Fruit fly (Drosophila melanogaster): ENCODE data around the gene CG17721.

CG17721 gene

dm6 chr3R:11196648-11197388, 38.1 kb upstream of the CG17721 start (continued):
- TF ChIP-seq mirr (GFP tag; optimal IDR thresholded peaks at IDR 0.05) (peak; percentile 68), jing (GFP tag; optimal IDR thresholded peaks at IDR 0.05) (peak; percentile 91), CG10979 (tag; optimal IDR thresholded peaks at IDR 0.05) (peak; percentile 99), btn (GFP tag; optimal IDR thresholded peaks at IDR 0.05) (peak; percentile 10), Ptx1 (GFP tag; IDR thresholded peaks at IDR 0.05) (peak; percentile 99), MBD-R2 (GFP tag; IDR thresholded peaks at IDR 0.05) (peak; percentile 94), CG10654 (GFP tag; optimal IDR thresholded peaks at IDR 0.05) (peak; percentile 97), CG4328 (GFP tag; optimal IDR thresholded peaks at IDR 0.05) (peak; percentile 99), Bteb2 (GFP tag; optimal IDR thresholded peaks at IDR 0.05) (peak; percentile 81), Sox102F (GFP tag; optimal IDR thresholded peaks at IDR 0.05) (peak; percentile 99), CG12104 (GFP tag; optimal IDR thresholded peaks at IDR 0.05) (peak; percentile 98), lab (GFP tag; optimal IDR thresholded peaks at IDR 0.05) (peak; percentile 99), jumu (GFP tag; optimal IDR thresholded peaks at IDR 0.05) (peak; percentile 85), Bgb (GFP tag; IDR thresholded peaks at IDR 0.05; ENCODE audit: partially characterized antibody) (peak; percentile 51; the same call in 1 of the 2 replicates), nom (GFP tag; optimal IDR thresholded peaks at IDR 0.05) (peak; percentile 89), Stat92E (GFP tag; optimal IDR thresholded peaks at IDR 0.05) (peak in 1 of 3 experiments; percentile 99), CG12299 (tag; optimal IDR thresholded peaks at IDR 0.05) (peak; percentile 97), zf30C (GFP tag; optimal IDR thresholded peaks at IDR 0.05) (no peak), fu2 (GFP tag; optimal IDR thresholded peaks at IDR 0.05) (peak; percentile 90), HmgD (GFP tag; optimal IDR thresholded peaks at IDR 0.05) (peak; percentile 56), Fer1 (GFP tag; optimal IDR thresholded peaks at IDR 0.05) (peak; percentile 99), unpg (GFP tag; optimal IDR thresholded peaks at IDR 0.05) (peak; percentile 98), en (GFP tag; optimal IDR thresholded peaks at IDR 0.05) (peak; percentile 31), abd-A (tag; optimal IDR thresholded peaks at IDR 0.05) (peak; percentile 98), peb (GFP tag; IDR thresholded peaks at IDR 0.05) (peak; percentile 97), z (GFP tag; IDR thresholded peaks at IDR 0.05) (0 out of 3 replicates have a peak, but pooled peaks have one; percentile 35), gcm2 (GFP tag; optimal IDR thresholded peaks at IDR 0.05) (no peak), emc (GFP tag; optimal IDR thresholded peaks at IDR 0.05) (peak; percentile 85), shn (GFP tag; optimal IDR thresholded peaks at IDR 0.05) (peak; percentile 82), D19A (tag; optimal IDR thresholded peaks at IDR 0.05) (peak; percentile 99), Gsc (GFP tag; IDR thresholded peaks at IDR 0.05) (peak; percentile 95), CG12659 (GFP tag; optimal IDR thresholded peaks at IDR 0.05) (peak; percentile 99), fd64A (GFP tag; optimal IDR thresholded peaks at IDR 0.05) (peak; percentile 85), CG17802 (tag; optimal IDR thresholded peaks at IDR 0.05) (peak; percentile 88), Blimp-1 (GFP tag; optimal IDR thresholded peaks at IDR 0.05) (peak; percentile 100), CG12219 (GFP tag; optimal IDR thresholded peaks at IDR 0.05) (peak; percentile 92), B-H2 (GFP tag; optimal IDR thresholded peaks at IDR 0.05) (peak; percentile 93), tin (GFP tag; optimal IDR thresholded peaks at IDR 0.05) (peak; percentile 97), sd (tag; optimal IDR thresholded peaks at IDR 0.05) (peak; percentile 94), ewg (GFP tag; optimal IDR thresholded peaks at IDR 0.05) (peak; percentile 97), CG16813 (GFP tag; IDR thresholded peaks at IDR 0.05; ENCODE audit: partially characterized antibody) (no peak), CG14441 (GFP tag; IDR thresholded peaks at IDR 0.05) (peak; percentile 98), Neu2 (GFP tag; optimal IDR thresholded peaks at IDR 0.05; ENCODE audit: borderline replicate concordance) (no peak), CG34422 (GFP tag; IDR thresholded peaks at IDR 0.05) (peak; percentile 98), CG15696 (tag; optimal IDR thresholded peaks at IDR 0.05) (peak; percentile 90), CG10959 (GFP tag; IDR thresholded peaks at IDR 0.05) (peak; percentile 84), Sox100B (GFP tag; optimal IDR thresholded peaks at IDR 0.05) (peak; percentile 100), tx (GFP tag; optimal IDR thresholded peaks at IDR 0.05) (peak; percentile 81)
